Fruit fly (Drosophila melanogaster) whole organism, embryonic: ENCODE results near the gene Atg12.
A peak's percentile ranks its signal among the peaks of the same experiment; 100 is the strongest.

ENCODE experiments used
- Adf1 ChIP-seq: fragments of 200-800 bp; sonication (Bioruptor generic); IDR thresholded peaks from 2 replicates; pipeline ENCODE4 v1.3.6; 2022; ENCODE audit warnings: missing biosample characterization, missing genetic modification characterization
- Atf-2 ChIP-seq: fragments of 200-800 bp; sonication (Bioruptor generic); optimal IDR thresholded peaks from 2 replicates; lab custom pipeline; 2016; ENCODE audit warnings: missing biosample characterization, missing genetic modification characterization
- Atf6 ChIP-seq: fragments of 200-800 bp; sonication (Bioruptor generic); IDR thresholded peaks from 2 replicates; pipeline ENCODE4 v1.3.6; 2022; ENCODE audit warnings: missing biosample characterization, missing genetic modification characterization
- CG10565 ChIP-seq: fragments of 200-800 bp; sonication (Bioruptor generic); optimal IDR thresholded peaks from 3 replicates; lab custom pipeline; 2016; ENCODE audit warnings: missing biosample characterization, mild to moderate bottlenecking, missing genetic modification characterization
- CG16813 ChIP-seq: fragments of 200-800 bp; sonication (Bioruptor generic); IDR thresholded peaks from 3 replicates; pipeline ENCODE4 v1.3.6; 2022; ENCODE audit warnings: missing biosample characterization, missing genetic modification characterization; ENCODE audit not compliant: partially characterized antibody
- CG17385 ChIP-seq: fragments of 200-800 bp; sonication (Bioruptor generic); optimal IDR thresholded peaks from 3 replicates; lab custom pipeline; 2018; ENCODE audit warnings: missing biosample characterization, mild to moderate bottlenecking, missing genetic modification characterization
- CG30020 ChIP-seq: fragments of 200-800 bp; optimal IDR thresholded peaks from 2 replicates; lab custom pipeline; 2019; ENCODE audit warnings: missing biosample characterization, mild to moderate bottlenecking, missing genetic modification characterization, moderate library complexity
- CG30431 ChIP-seq: fragments of 200-800 bp; sonication (Bioruptor generic); optimal IDR thresholded peaks from 2 replicates; lab custom pipeline; 2017; ENCODE audit warnings: missing biosample characterization, missing genetic modification characterization
- CG3838 ChIP-seq: fragments of 200-800 bp; sonication (Bioruptor generic); optimal IDR thresholded peaks from 3 replicates; lab custom pipeline; 2016; ENCODE audit warnings: missing biosample characterization, missing genetic modification characterization
- CG3847 ChIP-seq: fragments of 200-800 bp; sonication (Bioruptor generic); IDR thresholded peaks from 2 replicates; pipeline ENCODE4 v1.3.6; 2022; ENCODE audit warnings: missing biosample characterization, missing genetic modification characterization
- CG5953 ChIP-seq: fragments of 200-800 bp; sonication (Bioruptor generic); IDR thresholded peaks from 2 replicates; pipeline ENCODE4 v1.3.6; 2022; ENCODE audit warnings: missing biosample characterization, missing genetic modification characterization
- CG7372 ChIP-seq: fragments of 200-800 bp; sonication (Bioruptor generic); IDR thresholded peaks from 2 replicates; pipeline ENCODE4 v1.3.6; 2022; ENCODE audit warnings: missing biosample characterization, missing genetic modification characterization
- CG7745 ChIP-seq: fragments of 200-800 bp; sonication (Bioruptor generic); optimal IDR thresholded peaks from 2 replicates; lab custom pipeline; 2018; ENCODE audit warnings: missing biosample characterization, mild to moderate bottlenecking, missing genetic modification characterization, moderate library complexity
- Deaf1 ChIP-seq: fragments of 200-800 bp; optimal IDR thresholded peaks from 3 replicates; lab custom pipeline; 2019; ENCODE audit warnings: missing biosample characterization, mild to moderate bottlenecking, missing genetic modification characterization, moderate library complexity
- Ets65A ChIP-seq: fragments of 200-800 bp; sonication (Bioruptor generic); peaks from one replicate; lab custom pipeline; 2016; ENCODE audit warnings: missing biosample characterization, missing genetic modification characterization
- H2.0 ChIP-seq: fragments of 200-800 bp; sonication (Bioruptor generic); IDR thresholded peaks from 2 replicates; pipeline ENCODE4 v1.3.6; 2022; ENCODE audit warnings: missing biosample characterization, missing genetic modification characterization
- HLH3B ChIP-seq: fragments of 200-800 bp; sonication (Bioruptor generic); IDR thresholded peaks from 2 replicates; pipeline ENCODE4 v1.3.6; 2022; ENCODE audit warnings: missing biosample characterization, missing genetic modification characterization
- Hsf ChIP-seq: fragments of 200-800 bp; sonication (Bioruptor generic); optimal IDR thresholded peaks from 3 replicates; lab custom pipeline; 2016; ENCODE audit warnings: missing biosample characterization, missing genetic modification characterization
- Rx ChIP-seq: fragments of 200-800 bp; sonication (Bioruptor generic); IDR thresholded peaks from 2 replicates; pipeline ENCODE4 v1.3.6; 2022; ENCODE audit warnings: missing biosample characterization, missing genetic modification characterization
- Scr ChIP-seq: fragments of 200-800 bp; sonication (Bioruptor generic); IDR thresholded peaks from 2 replicates; pipeline ENCODE4 v1.3.6; 2022; ENCODE audit warnings: missing biosample characterization, missing genetic modification characterization; ENCODE audit not compliant: partially characterized antibody
- Sox102F ChIP-seq: fragments of 200-800 bp; sonication (Bioruptor generic); optimal IDR thresholded peaks from 2 replicates; lab custom pipeline; 2018; ENCODE audit warnings: missing biosample characterization, mild to moderate bottlenecking, missing genetic modification characterization, moderate library complexity
- Trl ChIP-seq, 3 experiments: fragments of >200 bp in 2 of 3; fragments of 200-800 bp in 1 of 3; sonication (Bioruptor generic) in 1 of 3; optimal IDR thresholded peaks; 2 replicates in 1 of 3; 3 replicates in 2 of 3; lab custom pipeline; 2016 to 2017; ENCODE audit warnings: missing biosample characterization in 1 of 3, missing genetic modification characterization in 1 of 3
- ab ChIP-seq: fragments of 200-800 bp; sonication (Bioruptor generic); optimal IDR thresholded peaks from 2 replicates; lab custom pipeline; 2016; ENCODE audit warnings: missing biosample characterization, missing genetic modification characterization
- bbx ChIP-seq: fragments of 200-800 bp; sonication (Bioruptor generic); IDR thresholded peaks from 2 replicates; pipeline ENCODE4 v1.3.6; 2022; ENCODE audit warnings: missing biosample characterization, missing genetic modification characterization; ENCODE audit not compliant: partially characterized antibody
- br ChIP-seq: fragments of >200 bp; optimal IDR thresholded peaks from 2 replicates; lab custom pipeline; 2017
- ci ChIP-seq: fragments of 200-800 bp; sonication (Bioruptor generic); IDR thresholded peaks from 3 replicates; pipeline ENCODE4 v1.3.6; 2022; ENCODE audit warnings: missing biosample characterization, missing genetic modification characterization
- fu2 ChIP-seq: fragments of 200-800 bp; sonication (Bioruptor generic); optimal IDR thresholded peaks from 2 replicates; lab custom pipeline; 2016; ENCODE audit warnings: missing biosample characterization, missing genetic modification characterization
- gce ChIP-seq: fragments of 200-800 bp; sonication (Bioruptor generic); IDR thresholded peaks from 3 replicates; pipeline ENCODE4 v1.3.6; 2022; ENCODE audit warnings: missing biosample characterization, missing genetic modification characterization
- hkb ChIP-seq, 2 experiments: fragments of 200-800 bp in 1 of 2; fragments of >200 bp in 1 of 2; sonication (Bioruptor generic) in 1 of 2; IDR thresholded peaks in 1 of 2; optimal IDR thresholded peaks in 1 of 2; 2 replicates each; pipeline versions ENCODE4 v1.3.6 to Lab custom; 2017 to 2022; ENCODE audit warnings: missing biosample characterization in 1 of 2, missing genetic modification characterization in 1 of 2
- lmd ChIP-seq: fragments of 200-800 bp; sonication (Bioruptor generic); IDR thresholded peaks from 2 replicates; pipeline ENCODE4 v1.3.6; 2022; ENCODE audit warnings: missing biosample characterization, missing genetic modification characterization
- peb ChIP-seq: fragments of 200-800 bp; sonication (Bioruptor generic); IDR thresholded peaks from 2 replicates; pipeline ENCODE4 v1.3.6; 2022; ENCODE audit warnings: missing biosample characterization, missing genetic modification characterization
- ro ChIP-seq: fragments of 200-800 bp; sonication (Bioruptor generic); IDR thresholded peaks from 2 replicates; pipeline ENCODE4 v1.3.6; 2022; ENCODE audit warnings: missing biosample characterization, missing genetic modification characterization
- row ChIP-seq: fragments of 200-800 bp; sonication (Bioruptor generic); IDR thresholded peaks from 3 replicates; pipeline ENCODE4 v1.3.6; 2022; ENCODE audit warnings: missing biosample characterization, missing genetic modification characterization
- scrt ChIP-seq: fragments of 200-800 bp; sonication (Bioruptor generic); optimal IDR thresholded peaks from 2 replicates; lab custom pipeline; 2018; ENCODE audit warnings: missing biosample characterization, mild to moderate bottlenecking, missing genetic modification characterization, moderate library complexity
- sisA ChIP-seq: fragments of 200-800 bp; sonication (Bioruptor generic); IDR thresholded peaks from 2 replicates; pipeline ENCODE4 v1.3.6; 2022; ENCODE audit warnings: missing biosample characterization, missing genetic modification characterization
- ttk ChIP-seq: fragments of 200-800 bp; sonication (Bioruptor generic); IDR thresholded peaks from 2 replicates; pipeline ENCODE4 v2.1.2; 2022; ENCODE audit warnings: missing biosample characterization, missing genetic modification characterization
- tx ChIP-seq: fragments of 200-800 bp; sonication (Bioruptor generic); optimal IDR thresholded peaks from 2 replicates; lab custom pipeline; 2016; ENCODE audit warnings: missing biosample characterization, missing genetic modification characterization
- wor ChIP-seq: fragments of 200-800 bp; sonication (Bioruptor generic); IDR thresholded peaks from 2 replicates; pipeline ENCODE4 v1.3.6; 2022; ENCODE audit warnings: missing biosample characterization, missing genetic modification characterization
- yki ChIP-seq: fragments of >200 bp; optimal IDR thresholded peaks from 3 replicates; lab custom pipeline; 2018
- zfh1 ChIP-seq: fragments of 200-800 bp; sonication (Bioruptor generic); IDR thresholded peaks from 3 replicates; pipeline ENCODE4 v1.3.6; 2022; ENCODE audit warnings: missing biosample characterization, missing genetic modification characterization

Atg12 gene

DNA sequence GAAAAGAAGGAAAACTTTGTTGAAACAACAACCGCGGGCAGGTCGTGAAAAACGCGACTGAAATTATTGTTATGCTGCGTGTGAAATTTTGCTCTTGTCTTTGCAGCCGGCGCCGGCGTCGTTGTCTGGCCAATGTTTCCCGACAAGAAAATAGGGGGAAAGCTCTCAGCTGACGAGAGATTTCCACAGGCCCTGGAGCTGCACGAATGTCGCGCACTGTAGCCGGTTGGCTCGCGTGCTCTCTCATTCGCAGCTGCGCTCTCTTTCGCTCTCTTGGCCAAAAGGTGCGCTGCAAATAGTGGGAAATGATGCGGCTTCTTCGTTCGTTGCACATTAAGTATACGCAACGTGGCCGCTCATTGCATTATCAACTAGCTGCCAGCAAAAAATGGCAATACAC, 26.9 kb downstream of the Atg12 start, which contains the start of gene CG9760 (continued):
- 0 out of 2 replicates have a peak, but pooled peaks have one; percentile 22 for TF ChIP-seq Rx (GFP tag; lab: Robert Waterston, UW)
- TF ChIP-seq Ets65A: peak; percentile 56
- 0 out of 2 replicates have a peak, but pooled peaks have one; percentile 34 for TF ChIP-seq ttk (GFP tag; lab: Robert Waterston, UW)
- TF ChIP-seq CG17385 (GFP tag; lab: Kevin White, UChicago): peak; percentile 5
- peak; percentile 5; the same call in 1 of the 2 replicates for TF ChIP-seq sisA (GFP tag; lab: Robert Waterston, UW)
- no peak for TF ChIP-seq wor
- TF ChIP-seq bbx (GFP tag; lab: Robert Waterston, UW): no peak
- TF ChIP-seq ro: no peak
- TF ChIP-seq fu2: no peak
- peak; percentile 1 for TF ChIP-seq Hsf (GFP tag; lab: Kevin White, UChicago)
- TF ChIP-seq Deaf1 (tag; lab: Kevin White, UChicago): peak; percentile 49
- TF ChIP-seq CG7372: peak; percentile 66; the same call in 1 of the 2 replicates
- no peak for TF ChIP-seq CG30431 (GFP tag; lab: Kevin White, UChicago)
- peak; percentile 44; the same call in 1 of the 2 replicates for TF ChIP-seq CG5953 (GFP tag; lab: Robert Waterston, UW)
- no peak for TF ChIP-seq yki (lab: Kevin White, UChicago)
- TF ChIP-seq row (GFP tag; lab: Robert Waterston, UW): peak; percentile 36; the same call in 1 of the 3 replicates
- TF ChIP-seq HLH3B (GFP tag; lab: Robert Waterston, UW): 0 out of 2 replicates have a peak, but pooled peaks have one; percentile 39
- TF ChIP-seq br (lab: Kevin White, UChicago): no peak
- peak; percentile 56 to 58 for TF ChIP-seq Trl (optimal IDR thresholded peaks at IDR 0.05; lab: Kevin White, UChicago)
- TF ChIP-seq Trl (GFP tag; optimal IDR thresholded peaks at IDR 0.05; lab: Kevin White, UChicago): no peak
- no peak for TF ChIP-seq ab (GFP tag; lab: Kevin White, UChicago)
- no peak for TF ChIP-seq CG30020
- 0 out of 3 replicates have a peak, but pooled peaks have one; percentile 12 for TF ChIP-seq gce (GFP tag; lab: Robert Waterston, UW)
- TF ChIP-seq Scr (GFP tag; lab: Robert Waterston, UW): no peak
- peak; percentile 67 for TF ChIP-seq ci
- 0 out of 3 replicates have a peak, but pooled peaks have one; percentile 37 for TF ChIP-seq zfh1 (GFP tag; lab: Robert Waterston, UW)
- peak; percentile 6; the same call in 1 of the 2 replicates for TF ChIP-seq peb (GFP tag; lab: Robert Waterston, UW)
- peak; percentile 7; the same call in 1 of the 2 replicates for TF ChIP-seq Atf6 (GFP tag; lab: Robert Waterston, UW)
- TF ChIP-seq CG3838: no peak
- no peak for TF ChIP-seq tx (GFP tag; lab: Kevin White, UChicago)
- no peak for TF ChIP-seq CG16813
- 0 out of 2 replicates have a peak, but pooled peaks have one; percentile 5 for TF ChIP-seq H2.0 (GFP tag; lab: Robert Waterston, UW)
- TF ChIP-seq CG3847 (GFP tag; lab: Robert Waterston, UW): no peak
- TF ChIP-seq Adf1: peak; percentile 40; the same call in 1 of the 2 replicates
- TF ChIP-seq lmd: peak; percentile 39
- no peak for TF ChIP-seq Atf-2
- TF ChIP-seq hkb (optimal IDR thresholded peaks at IDR 0.05; lab: Kevin White, UChicago): no peak
- TF ChIP-seq hkb (GFP tag; IDR thresholded peaks at IDR 0.05; lab: Robert Waterston, UW): peak; percentile 65; the same call in 1 of the 2 replicates
- TF ChIP-seq CG10565 (GFP tag; lab: Kevin White, UChicago): no peak
- peak; percentile 29 for TF ChIP-seq Sox102F
- TF ChIP-seq, all 482 proteins: peak for 46

DNA sequence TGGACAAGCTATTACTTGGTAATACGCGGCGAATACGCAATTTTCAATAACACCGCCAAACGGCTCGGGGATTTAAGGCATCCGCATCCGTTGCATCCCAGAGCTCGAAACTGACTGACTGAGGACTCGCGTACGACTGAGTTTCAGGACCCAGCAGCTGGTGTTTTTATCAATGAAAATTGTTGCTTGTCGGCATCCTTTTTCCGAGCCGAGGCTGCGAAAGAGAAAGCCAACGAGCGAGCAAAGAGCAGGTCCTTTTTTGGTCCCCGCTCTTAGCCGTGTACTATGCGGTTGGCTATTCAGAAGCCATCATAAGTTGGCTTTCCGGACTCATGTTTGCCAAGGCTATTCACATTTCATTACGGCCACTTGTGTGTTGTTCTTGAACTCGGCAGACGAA, 38.6 kb downstream of the Atg12 start, which contains the start of gene Rh7:
Rh7 (minus strand) TSS at position 101 of the 400 bp plus-strand sequence.
- TF ChIP-seq Deaf1 (tag; lab: Kevin White, UChicago) (peak; percentile 64), scrt (GFP tag; lab: Kevin White, UChicago) (peak; percentile 30), CG7745 (tag; lab: Kevin White, UChicago) (no peak)
- TF ChIP-seq, all 482 proteins: peak for 2
